Worm (Caenorhabditis elegans) whole organism, L4 larva: ENCODE measurements around the gene C08F8.2.
"Not testable (repeated sequence)": the region's sequence is repeated elsewhere in the genome, so short reads cannot be mapped to it uniquely, and the experiment has no call there.

Source experiments
- F44E2.7 ChIP-seq: fragments of 200-800 bp; sonication (Bioruptor generic); IDR thresholded peaks from 2 replicates; pipeline ENCODE4 v2.1.2; 2022; ENCODE audit warnings: missing genetic modification characterization, missing compliant biosample characterization
- Y105C5A.15 ChIP-seq: fragments of 200-800 bp; sonication (Bioruptor generic); IDR thresholded peaks from 2 replicates; pipeline ENCODE4 v1.3.6; 2022; ENCODE audit warnings: missing genetic modification characterization, missing compliant biosample characterization
- Y48G9A.11 ChIP-seq: fragments of 200-800 bp; sonication (Bioruptor generic); IDR thresholded peaks from 2 replicates; pipeline ENCODE4 v1.3.6; 2022; ENCODE audit warnings: missing genetic modification reagents, missing genetic modification characterization, missing compliant biosample characterization
- aha-1 ChIP-seq: fragments of 150-350 bp; peaks from one replicate; lab custom pipeline; 2014; ENCODE audit warnings: missing biosample characterization, missing genetic modification characterization
- aly-2 ChIP-seq: sonication (generic microtip); optimal IDR thresholded peaks from 2 replicates; lab custom pipeline; 2018; ENCODE audit warnings: missing biosample characterization, missing genetic modification characterization
- attf-4 ChIP-seq: sonication (generic microtip); optimal IDR thresholded peaks from 3 replicates; lab custom pipeline; 2017; ENCODE audit warnings: missing biosample characterization, missing genetic modification characterization
- ceh-28 ChIP-seq: fragments of 150-350 bp; optimal IDR thresholded peaks from 2 replicates; lab custom pipeline; 2014; ENCODE audit warnings: missing biosample characterization, missing genetic modification reagents, missing genetic modification characterization
- ceh-82 ChIP-seq: sonication (generic microtip); optimal IDR thresholded peaks from 2 replicates; lab custom pipeline; 2017; ENCODE audit warnings: missing biosample characterization, missing genetic modification characterization
- ctbp-1 ChIP-seq: fragments of 200-800 bp; sonication (Bioruptor generic); IDR thresholded peaks from 2 replicates; pipeline ENCODE4 v1.3.6; 2022; ENCODE audit warnings: missing genetic modification reagents, missing genetic modification characterization, missing compliant biosample characterization
- daf-16 ChIP-seq, 3 experiments: sonication (generic microtip); optimal IDR thresholded peaks; 2 replicates each; lab custom pipeline; 2016 to 2017; ENCODE audit warnings: missing genetic modification characterization in 3 of 3, missing genetic modification reagents in 3 of 3, mild to moderate bottlenecking in 2 of 3, missing compliant biosample characterization in 2 of 3, missing biosample characterization in 1 of 3, moderate library complexity in 1 of 3
- daf-8 ChIP-seq: fragments of 200-800 bp; sonication (Bioruptor generic); IDR thresholded peaks from 2 replicates; pipeline ENCODE4 v1.3.6; 2022; ENCODE audit warnings: missing genetic modification characterization, missing compliant biosample characterization
- egl-43 ChIP-seq: fragments of 200-800 bp; sonication (Bioruptor generic); IDR thresholded peaks from 2 replicates; pipeline ENCODE4 v1.3.6; 2022; ENCODE audit warnings: missing genetic modification reagents, missing genetic modification characterization, missing compliant biosample characterization
- fkh-10 ChIP-seq: fragments of 150-350 bp; optimal IDR thresholded peaks from 2 replicates; lab custom pipeline; 2014; ENCODE audit warnings: missing biosample characterization, missing genetic modification reagents, missing genetic modification characterization
- hlh-11 ChIP-seq: fragments of 200-800 bp; sonication (Bioruptor generic); optimal IDR thresholded peaks from 2 replicates; lab custom pipeline; 2018; ENCODE audit warnings: mild to moderate bottlenecking, missing genetic modification characterization, missing compliant biosample characterization
- hlh-30 ChIP-seq: sonication (generic microtip); optimal IDR thresholded peaks from 2 replicates; lab custom pipeline; 2017; ENCODE audit warnings: antibody characterized with exemption, mild to moderate bottlenecking, missing genetic modification characterization, missing compliant biosample characterization; ENCODE audit not compliant: insufficient read depth
- jun-1 ChIP-seq: fragments of 150-350 bp; optimal IDR thresholded peaks from 2 replicates; lab custom pipeline; 2014; ENCODE audit warnings: missing biosample characterization, missing genetic modification reagents, missing genetic modification characterization
- lim-7 ChIP-seq: fragments of 200-800 bp; sonication (Bioruptor generic); IDR thresholded peaks from 2 replicates; pipeline ENCODE4 v1.3.6; 2022; ENCODE audit warnings: missing genetic modification characterization, missing compliant biosample characterization
- lin-1 ChIP-seq: fragments of 200-800 bp; sonication (Bioruptor generic); IDR thresholded peaks from 2 replicates; pipeline ENCODE4 v1.3.6; 2022; ENCODE audit warnings: missing genetic modification reagents, missing genetic modification characterization, missing compliant biosample characterization
- lin-15B ChIP-seq: fragments of 150-350 bp; sonication (generic microtip); optimal IDR thresholded peaks from 3 replicates; lab custom pipeline; 2014; ENCODE audit warnings: missing biosample characterization, missing genetic modification characterization
- lin-29 ChIP-seq: fragments of 200-800 bp; sonication (Bioruptor generic); IDR thresholded peaks from 2 replicates; pipeline ENCODE4 v1.3.6; 2022; ENCODE audit warnings: missing genetic modification reagents, missing genetic modification characterization, missing compliant biosample characterization
- mdl-1 ChIP-seq, 2 experiments: fragments of 150-350 bp in 1 of 2; sonication (generic microtip) in 1 of 2; optimal IDR thresholded peaks; 2 replicates each; lab custom pipeline; 2014 to 2017; ENCODE audit warnings: missing biosample characterization in 2 of 2, missing genetic modification characterization in 2 of 2
- mep-1 ChIP-seq: fragments of 150-350 bp; sonication (generic microtip); optimal IDR thresholded peaks from 3 replicates; lab custom pipeline; 2014; ENCODE audit warnings: missing biosample characterization, missing genetic modification characterization
- mxl-3 ChIP-seq: fragments of 200-800 bp; sonication (Bioruptor generic); optimal IDR thresholded peaks from 2 replicates; lab custom pipeline; 2018; ENCODE audit warnings: mild to moderate bottlenecking, missing genetic modification characterization, missing compliant biosample characterization
- nhr-11 ChIP-seq: fragments of 150-350 bp; optimal IDR thresholded peaks from 2 replicates; lab custom pipeline; 2014; ENCODE audit warnings: missing biosample characterization, missing genetic modification characterization
- nhr-111 ChIP-seq: fragments of 200-800 bp; sonication (Bioruptor generic); optimal IDR thresholded peaks from 2 replicates; lab custom pipeline; 2018; ENCODE audit warnings: mild to moderate bottlenecking, missing genetic modification characterization, missing compliant biosample characterization
- nhr-237 ChIP-seq: sonication (generic microtip); optimal IDR thresholded peaks from 2 replicates; lab custom pipeline; 2017; ENCODE audit warnings: missing biosample characterization, missing genetic modification characterization
- nhr-25 ChIP-seq: sonication (generic microtip); optimal IDR thresholded peaks from 2 replicates; lab custom pipeline; 2017; ENCODE audit warnings: missing genetic modification characterization, mild to moderate bottlenecking, missing compliant biosample characterization, antibody characterized with exemption, moderate library complexity, borderline replicate concordance; ENCODE audit not compliant: insufficient read depth
- nhr-41 ChIP-seq: fragments of 200-800 bp; sonication (Bioruptor generic); IDR thresholded peaks from 2 replicates; pipeline ENCODE4 v1.3.6; 2022; ENCODE audit warnings: missing genetic modification reagents, missing genetic modification characterization, missing compliant biosample characterization
- nhr-76 ChIP-seq: fragments of 150-350 bp; optimal IDR thresholded peaks from 2 replicates; lab custom pipeline; 2014; ENCODE audit warnings: missing biosample characterization, missing genetic modification characterization
- pqm-1 ChIP-seq: sonication (generic microtip); optimal IDR thresholded peaks from 2 replicates; lab custom pipeline; 2017; ENCODE audit warnings: missing biosample characterization, missing genetic modification characterization
- sdz-12 ChIP-seq: fragments of 200-800 bp; sonication (Bioruptor generic); optimal IDR thresholded peaks from 2 replicates; lab custom pipeline; 2018; ENCODE audit warnings: mild to moderate bottlenecking, missing genetic modification characterization, missing compliant biosample characterization
- skn-1 ChIP-seq: fragments of 150-350 bp; optimal IDR thresholded peaks from 2 replicates; lab custom pipeline; 2014; ENCODE audit warnings: missing biosample characterization, missing genetic modification characterization
- snpc-1.2 ChIP-seq: fragments of 200-800 bp; sonication (Bioruptor generic); IDR thresholded peaks from 2 replicates; pipeline ENCODE4 v1.3.6; 2022; ENCODE audit warnings: missing genetic modification reagents, missing genetic modification characterization, missing compliant biosample characterization
- spr-1 ChIP-seq: sonication (generic microtip); optimal IDR thresholded peaks from 2 replicates; lab custom pipeline; 2016; ENCODE audit warnings: mild to moderate bottlenecking, missing genetic modification characterization, missing compliant biosample characterization
- unc-130 ChIP-seq: sonication (generic microtip); optimal IDR thresholded peaks from 2 replicates; lab custom pipeline; 2016; ENCODE audit warnings: missing genetic modification reagents, missing genetic modification characterization, missing compliant biosample characterization
- zag-1 ChIP-seq: fragments of 150-350 bp; optimal IDR thresholded peaks from 2 replicates; lab custom pipeline; 2014; ENCODE audit warnings: missing biosample characterization, missing genetic modification characterization
- zfp-3 ChIP-seq: fragments of 200-800 bp; sonication (Bioruptor generic); conservative IDR thresholded peaks from 2 replicates; pipeline ENCODE4 v1.3.6; 2022; ENCODE audit warnings: missing genetic modification reagents, missing genetic modification characterization, missing compliant biosample characterization
- ztf-11 ChIP-seq: fragments of 150-350 bp; optimal IDR thresholded peaks from 2 replicates; lab custom pipeline; 2014; ENCODE audit warnings: missing biosample characterization, missing genetic modification characterization
- ztf-7 ChIP-seq: fragments of 150-350 bp; optimal IDR thresholded peaks from 2 replicates; lab custom pipeline; 2014; ENCODE audit warnings: missing biosample characterization, missing genetic modification characterization

Gene C08F8.2

DNA sequence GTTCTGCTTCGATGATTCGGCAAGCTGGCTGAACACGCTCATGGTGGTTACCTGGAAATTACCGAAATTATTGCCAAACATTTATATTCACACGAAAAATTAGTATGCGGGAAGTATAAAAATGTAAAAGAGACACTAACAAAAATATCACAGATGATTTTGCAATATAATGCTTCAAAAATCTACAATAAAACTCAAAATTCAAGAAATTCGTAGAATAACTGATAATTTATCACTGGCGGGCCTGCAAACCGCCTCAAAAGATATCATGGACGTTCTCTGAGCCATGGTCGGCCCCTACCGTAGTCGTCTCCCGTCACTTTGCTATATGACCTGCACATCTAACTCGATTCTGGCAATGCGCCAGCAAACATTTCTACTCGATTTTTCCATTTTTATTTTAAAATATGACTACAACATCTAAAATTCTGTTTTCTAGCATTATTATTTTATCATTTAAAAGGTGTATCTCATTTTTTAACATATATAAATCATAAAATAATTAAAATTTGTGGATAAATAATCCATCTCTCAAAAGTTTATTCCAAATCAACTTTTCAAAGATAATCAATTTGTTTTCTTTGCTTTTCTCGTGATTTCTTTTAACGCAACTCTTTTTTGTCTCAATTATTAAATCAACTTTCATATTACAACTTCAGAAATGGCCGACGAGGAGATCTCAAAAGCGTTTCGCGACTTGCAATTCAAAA, 1.2 kb upstream of the C08F8.2 start, which contains the start of the genes F01G4.6 and pfd-1 (continued):
- TF ChIP-seq ceh-28 (tag; lab: Kevin White, UChicago) (no peak), zag-1 (peak; percentile 84), skn-1 (tag; lab: Kevin White, UChicago) (no peak), pqm-1 (tag; lab: Kevin White, UChicago) (peak; percentile 9), lin-29 (GFP tag; lab: Robert Waterston, UW) (peak; percentile 71; the same call in 1 of the 2 replicates), Y105C5A.15 (no peak), zfp-3 (GFP tag; lab: Robert Waterston, UW) (peak; percentile 65), spr-1 (tag; lab: Kevin White, UChicago) (peak; percentile 42), snpc-1.2 (GFP tag; lab: Robert Waterston, UW) (no peak), ctbp-1 (GFP tag; lab: Robert Waterston, UW) (peak; percentile 69; the same call in 1 of the 2 replicates), ztf-7 (tag; lab: Kevin White, UChicago) (no peak)

ce11 chrIV:11154425-11155114, 3.8 kb downstream of the C08F8.2 start, which contains the start of gene C08F8.3:
Gene C08F8.3 (plus strand): TSS chrIV:11155044.
- not testable (repeated sequence) for TF ChIP-seq F44E2.7; aly-2 (tag; lab: Kevin White, UChicago); nhr-11 (tag; lab: Kevin White, UChicago)

DNA sequence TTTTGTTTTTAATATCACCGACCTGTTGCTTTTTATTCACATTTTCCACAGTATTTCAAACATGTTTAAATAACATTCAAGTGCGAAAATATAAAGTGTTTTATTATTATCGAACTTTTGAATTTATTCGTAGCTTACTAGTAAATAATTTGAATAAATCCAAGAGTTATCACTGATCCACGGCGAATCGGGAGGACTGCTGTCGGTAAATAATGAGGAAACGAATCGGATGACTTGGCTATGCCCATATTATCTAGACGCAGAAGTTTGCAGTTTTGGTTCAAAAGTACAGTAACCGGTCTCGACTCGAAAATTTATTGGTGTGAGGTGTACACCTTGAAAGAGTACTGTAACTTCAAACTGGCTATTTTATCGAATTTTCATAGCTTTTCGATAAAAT, 5.7 kb downstream of the C08F8.2 start:
- no peak for TF ChIP-seq skn-1 (tag; lab: Kevin White, UChicago)
- TF ChIP-seq F44E2.7: no peak
- TF ChIP-seq lin-29 (GFP tag; lab: Robert Waterston, UW): no peak
- TF ChIP-seq attf-4: no peak
- no peak for TF ChIP-seq nhr-41
- TF ChIP-seq lin-15B: no peak
- TF ChIP-seq, all 104 proteins: peak for 0

DNA sequence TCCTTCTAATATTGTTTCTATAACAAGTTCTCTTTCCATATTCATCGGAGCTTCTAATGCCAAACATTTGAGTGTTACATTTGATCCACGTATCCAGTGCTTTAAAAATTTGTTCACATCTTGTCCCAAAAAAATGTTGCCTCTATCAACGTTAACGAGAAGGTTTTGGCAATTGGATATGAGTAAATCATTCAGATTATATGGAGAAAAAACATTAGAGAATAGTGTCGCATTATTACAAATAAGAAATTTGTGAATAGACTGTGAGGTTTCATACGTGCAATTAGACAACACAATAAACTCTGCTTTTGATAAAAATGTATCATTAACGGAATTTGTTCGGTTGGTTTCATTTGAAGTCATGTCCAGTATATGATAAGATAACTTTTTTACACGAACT, 9.1 kb downstream of the C08F8.2 start, which contains the start of gene mboa-4:
mboa-4 (minus strand) TSS at position 101 of the 400 bp plus-strand sequence.
- no peak for TF ChIP-seq snpc-1.2 (GFP tag; lab: Robert Waterston, UW)
- TF ChIP-seq lim-7: no peak
- no peak for TF ChIP-seq unc-130
- TF ChIP-seq nhr-76 (tag; lab: Kevin White, UChicago): no peak
- TF ChIP-seq lin-1 (GFP tag; lab: Robert Waterston, UW): no peak

DNA sequence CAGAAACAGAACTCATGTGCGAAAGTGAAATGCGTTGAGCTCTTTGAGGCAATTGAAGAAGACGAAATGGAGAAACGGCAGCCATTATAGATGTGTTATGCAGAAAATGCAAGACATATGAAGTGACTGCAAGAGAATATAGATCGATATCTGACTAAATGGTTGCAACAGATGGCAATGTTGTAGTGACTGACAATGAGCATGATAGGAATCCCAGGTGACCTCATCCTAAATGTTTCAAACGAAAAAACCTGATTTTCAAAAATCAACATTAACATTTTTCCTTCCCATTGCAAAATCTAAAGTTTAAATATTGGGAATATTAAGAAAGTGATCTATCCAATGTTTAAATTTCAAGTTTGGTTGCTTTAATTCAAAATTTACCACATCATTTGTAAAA, 9.9 kb downstream of the C08F8.2 start, which contains the start of gene C08F8.15:
C08F8.15 (minus strand) TSS at position 101 of the 400 bp plus-strand sequence.
- TF ChIP-seq nhr-237 (tag; lab: Kevin White, UChicago) (no peak), aha-1 (tag; lab: Kevin White, UChicago) (no peak), daf-8 (GFP tag; lab: Robert Waterston, UW) (no peak), hlh-11 (tag; lab: Kevin White, UChicago) (no peak), Y48G9A.11 (GFP tag; lab: Robert Waterston, UW) (no peak), nhr-76 (tag; lab: Kevin White, UChicago) (no peak), mdl-1 (tag; optimal IDR thresholded peaks at IDR 0.05; lab: Kevin White, UChicago) (no peak), sdz-12 (GFP tag; lab: Kevin White, UChicago) (no peak), spr-1 (tag; lab: Kevin White, UChicago) (no peak), F44E2.7 (no peak)
- TF ChIP-seq, all 104 proteins: peak for 0

ce11 chrIV:11162451-11162850, 11.7 kb downstream of the C08F8.2 start, which contains the start of gene fbxb-9:
Gene fbxb-9 (minus strand): TSS chrIV:11162551.
- TF ChIP-seq jun-1 (tag; lab: Kevin White, UChicago) (no peak), attf-4 (no peak), Y105C5A.15 (no peak), nhr-25 (tag; lab: Kevin White, UChicago) (no peak), ztf-11 (no peak), fkh-10 (GFP tag; lab: Kevin White, UChicago) (no peak), daf-16 (GFP tag; optimal IDR thresholded peaks at IDR 0.05; lab: Kevin White, UChicago) (no peak), daf-16 (tag; optimal IDR thresholded peaks at IDR 0.05; lab: Kevin White, UChicago) (no peak), nhr-11 (tag; lab: Kevin White, UChicago) (no peak), mxl-3 (GFP tag; lab: Kevin White, UChicago) (no peak), mep-1 (tag; lab: Kevin White, UChicago) (no peak), nhr-111 (GFP tag; lab: Kevin White, UChicago) (no peak), egl-43 (GFP tag; lab: Robert Waterston, UW) (no peak), hlh-30 (tag; lab: Kevin White, UChicago) (no peak), ceh-82 (tag; lab: Kevin White, UChicago) (no peak), lin-15B (no peak)
